Worm (Caenorhabditis elegans) whole organism, mixed stage, embryonic: Measurements from ENCODE around the gene kin-5.

Source experiments
- M03D4.4 ChIP-seq: sonication (generic microtip); optimal IDR thresholded peaks from 2 replicates; lab custom pipeline; 2017; ENCODE audit warnings: mild to moderate bottlenecking, missing genetic modification characterization, missing compliant biosample characterization
- bed-3 ChIP-seq: fragments of 200-800 bp; sonication (Bioruptor generic); optimal IDR thresholded peaks from 3 replicates; lab custom pipeline; 2018; ENCODE audit warnings: mild to moderate bottlenecking, missing genetic modification characterization, moderate library complexity, missing compliant biosample characterization
- blmp-1 ChIP-seq: fragments of 150-350 bp; optimal IDR thresholded peaks from 2 replicates; lab custom pipeline; 2014; ENCODE audit warnings: missing biosample characterization, missing genetic modification characterization
- ceh-39 ChIP-seq: fragments of 150-350 bp; optimal IDR thresholded peaks from 2 replicates; lab custom pipeline; 2014; ENCODE audit warnings: missing biosample characterization, missing genetic modification characterization
- ceh-43 ChIP-seq: fragments of 200-800 bp; sonication (Bioruptor generic); optimal IDR thresholded peaks from 2 replicates; lab custom pipeline; 2018; ENCODE audit warnings: mild to moderate bottlenecking, missing genetic modification characterization, moderate library complexity, missing compliant biosample characterization
- ceh-83 ChIP-seq: fragments of 200-800 bp; sonication (Bioruptor generic); optimal IDR thresholded peaks from 2 replicates; lab custom pipeline; 2018; ENCODE audit warnings: mild to moderate bottlenecking, missing genetic modification characterization, missing compliant biosample characterization
- ces-1 ChIP-seq: fragments of 150-350 bp; optimal IDR thresholded peaks from 2 replicates; lab custom pipeline; 2014; ENCODE audit warnings: missing biosample characterization, missing genetic modification reagents, missing genetic modification characterization
- cnd-1 ChIP-seq: fragments of 200-800 bp; sonication (Bioruptor generic); optimal IDR thresholded peaks from 2 replicates; lab custom pipeline; 2018; ENCODE audit warnings: mild to moderate bottlenecking, missing genetic modification characterization, missing compliant biosample characterization
- drap-1 ChIP-seq: fragments of 200-800 bp; sonication (Bioruptor generic); optimal IDR thresholded peaks from 3 replicates; lab custom pipeline; 2018; ENCODE audit warnings: mild to moderate bottlenecking, missing genetic modification characterization, missing compliant biosample characterization
- elt-1 ChIP-seq: sonication (generic microtip); optimal IDR thresholded peaks from 2 replicates; lab custom pipeline; 2017; ENCODE audit warnings: missing genetic modification characterization, mild to moderate bottlenecking, missing compliant biosample characterization, antibody characterized with exemption, moderate library complexity, borderline replicate concordance; ENCODE audit not compliant: insufficient read depth
- elt-3 ChIP-seq: fragments of 150-350 bp; optimal IDR thresholded peaks from 2 replicates; lab custom pipeline; 2014; ENCODE audit warnings: missing biosample characterization, missing genetic modification characterization
- flh-1 ChIP-seq: fragments of 200-800 bp; sonication (Bioruptor generic); optimal IDR thresholded peaks from 2 replicates; lab custom pipeline; 2018; ENCODE audit warnings: mild to moderate bottlenecking, missing genetic modification characterization, moderate library complexity, missing compliant biosample characterization
- ham-2 ChIP-seq: fragments of 200-800 bp; sonication (Bioruptor generic); optimal IDR thresholded peaks from 2 replicates; lab custom pipeline; 2018; ENCODE audit warnings: mild to moderate bottlenecking, missing genetic modification characterization, missing compliant biosample characterization
- hlh-1 ChIP-seq: fragments of 150-350 bp; optimal IDR thresholded peaks from 2 replicates; lab custom pipeline; 2014; ENCODE audit warnings: missing biosample characterization, missing genetic modification reagents, missing genetic modification characterization
- lin-13 ChIP-seq: fragments of 150-350 bp; optimal IDR thresholded peaks from 2 replicates; lab custom pipeline; 2014; ENCODE audit warnings: missing biosample characterization, missing genetic modification characterization
- lin-32 ChIP-seq: fragments of 200-800 bp; sonication (Bioruptor generic); optimal IDR thresholded peaks from 2 replicates; lab custom pipeline; 2018; ENCODE audit warnings: mild to moderate bottlenecking, missing genetic modification characterization, missing compliant biosample characterization
- lsy-2 ChIP-seq: fragments of 150-350 bp; optimal IDR thresholded peaks from 2 replicates; lab custom pipeline; 2014; ENCODE audit warnings: missing biosample characterization, missing genetic modification characterization
- mls-2 ChIP-seq: sonication (generic microtip); optimal IDR thresholded peaks from 2 replicates; lab custom pipeline; 2016; ENCODE audit warnings: mild to moderate bottlenecking, missing genetic modification characterization, moderate library complexity, missing compliant biosample characterization
- nhr-12 ChIP-seq: fragments of 150-350 bp; optimal IDR thresholded peaks from 2 replicates; lab custom pipeline; 2014; ENCODE audit warnings: missing biosample characterization, missing genetic modification characterization
- nhr-237 ChIP-seq: fragments of 150-350 bp; optimal IDR thresholded peaks from 2 replicates; lab custom pipeline; 2014; ENCODE audit warnings: missing biosample characterization, missing genetic modification characterization
- nhr-28 ChIP-seq: fragments of 150-350 bp; optimal IDR thresholded peaks from 2 replicates; lab custom pipeline; 2014; ENCODE audit warnings: missing biosample characterization, missing genetic modification characterization
- nhr-76 ChIP-seq: sonication (generic microtip); optimal IDR thresholded peaks from 2 replicates; lab custom pipeline; 2017; ENCODE audit warnings: missing biosample characterization, missing genetic modification characterization
- pha-4 ChIP-seq: fragments of 150-350 bp; optimal IDR thresholded peaks from 2 replicates; lab custom pipeline; 2018; ENCODE audit warnings: missing biosample characterization, missing genetic modification reagents, missing genetic modification characterization
- sem-2 ChIP-seq: fragments of 200-800 bp; sonication (Bioruptor generic); optimal IDR thresholded peaks from 2 replicates; lab custom pipeline; 2018; ENCODE audit warnings: mild to moderate bottlenecking, missing genetic modification characterization, missing compliant biosample characterization
- snpc-4 ChIP-seq: fragments of 150-350 bp; optimal IDR thresholded peaks from 2 replicates; lab custom pipeline; 2014; ENCODE audit warnings: missing biosample characterization, missing genetic modification characterization
- sptf-1 ChIP-seq: sonication (generic microtip); optimal IDR thresholded peaks from 2 replicates; lab custom pipeline; 2017; ENCODE audit warnings: mild to moderate bottlenecking, missing genetic modification characterization, moderate library complexity, missing compliant biosample characterization
- tbx-8 ChIP-seq: fragments of 200-800 bp; sonication (Bioruptor generic); optimal IDR thresholded peaks from 2 replicates; lab custom pipeline; 2018; ENCODE audit warnings: mild to moderate bottlenecking, missing genetic modification characterization, moderate library complexity, missing compliant biosample characterization
- unc-120 ChIP-seq: sonication (generic microtip); optimal IDR thresholded peaks from 2 replicates; lab custom pipeline; 2017; ENCODE audit warnings: missing genetic modification characterization, missing compliant biosample characterization; ENCODE audit not compliant: poor library complexity, severe bottlenecking
- zip-8 ChIP-seq: fragments of 150-350 bp; optimal IDR thresholded peaks from 2 replicates; lab custom pipeline; 2014; ENCODE audit warnings: missing biosample characterization, missing genetic modification characterization
- ztf-11 ChIP-seq: fragments of 150-350 bp; optimal IDR thresholded peaks from 2 replicates; lab custom pipeline; 2014; ENCODE audit warnings: missing biosample characterization, missing genetic modification characterization

The kin-5 gene

DNA sequence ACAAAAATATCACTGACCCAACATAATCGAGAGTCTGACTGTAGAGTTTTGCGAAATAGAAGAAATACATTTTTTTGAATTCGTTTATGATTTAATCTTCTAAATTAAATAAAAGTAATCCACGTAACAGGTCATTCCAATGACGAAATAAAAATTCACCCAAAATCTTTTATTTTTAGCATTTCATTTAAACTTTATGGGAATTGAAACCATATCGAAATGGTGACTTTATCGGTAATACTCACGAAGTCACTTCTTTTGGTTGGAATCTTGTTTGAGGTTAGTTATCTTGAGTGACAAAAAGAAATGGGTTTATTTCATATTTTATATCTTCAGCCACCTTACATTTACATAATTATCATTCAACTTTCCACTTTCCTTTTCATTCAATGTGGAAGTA is 3.6 kb upstream of the kin-5 start, which contains the start of the genes C47E12.12 and C47E12.10:
Gene C47E12.12, minus strand, starts transcription at position 101 of the 400 bp plus-strand sequence.
Gene C47E12.10, plus strand, starts transcription at position 172 of the 400 bp plus-strand sequence.
- TF ChIP-seq ceh-83 (GFP tag; lab: Kevin White, UChicago) (no peak), tbx-8 (GFP tag; lab: Kevin White, UChicago) (no peak)
- TF ChIP-seq, all 35 proteins: peak for 0

DNA sequence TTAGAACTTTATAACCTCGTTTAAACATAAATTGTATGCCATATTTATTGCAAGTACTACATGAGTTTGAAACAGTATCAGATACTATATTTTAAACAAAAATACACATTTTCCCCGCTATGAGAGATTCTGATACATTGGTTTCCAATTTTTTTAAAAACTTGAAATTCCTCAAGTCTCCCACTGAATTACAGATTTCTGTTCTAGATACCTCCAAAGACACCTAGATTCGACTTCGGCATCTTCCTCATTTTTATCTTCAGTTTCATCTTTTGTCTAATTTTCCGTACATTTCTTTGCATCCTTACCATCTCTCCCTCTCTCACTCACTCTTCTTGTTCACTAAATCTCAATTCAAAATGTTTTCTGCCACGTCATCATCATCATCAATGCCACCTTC is 5.0 kb downstream of the kin-5 start, which contains the start of gene T13H10.2:
Gene T13H10.2, plus strand, starts transcription at position 301 of the 400 bp plus-strand sequence.
- TF ChIP-seq drap-1 (GFP tag; lab: Kevin White, UChicago): no peak
- no peak for TF ChIP-seq lsy-2
- TF ChIP-seq, all 35 proteins: peak for 0

DNA sequence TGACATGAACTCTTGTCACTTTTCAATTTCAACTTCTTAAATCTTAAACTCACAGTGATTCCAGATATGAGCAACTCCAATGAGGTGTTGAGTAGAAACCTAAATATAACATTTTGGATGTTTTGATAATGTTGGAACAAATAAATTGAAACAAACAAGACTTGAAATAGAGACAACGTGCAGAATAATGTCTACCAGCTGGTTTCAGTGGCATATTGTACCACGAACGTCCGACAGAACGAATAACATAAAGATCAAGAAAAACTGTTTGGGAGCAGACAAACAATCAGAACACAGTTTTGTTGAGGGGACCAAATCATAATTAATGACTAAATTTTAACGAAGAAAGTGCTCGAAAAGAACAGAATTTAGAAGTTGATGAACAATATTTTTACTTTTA is 15.6 kb downstream of the kin-5 start, which contains the start of gene gon-1:
Gene gon-1, minus strand, starts transcription at position 101 of the 400 bp plus-strand sequence.
- TF ChIP-seq mls-2 (tag; lab: Kevin White, UChicago): no peak
- no peak for TF ChIP-seq bed-3 (GFP tag; lab: Kevin White, UChicago)
- no peak for TF ChIP-seq sptf-1 (tag; lab: Kevin White, UChicago)
- no peak for TF ChIP-seq flh-1
- no peak for TF ChIP-seq nhr-28 (tag; lab: Kevin White, UChicago)
- no peak for TF ChIP-seq lsy-2
- no peak for TF ChIP-seq sem-2 (GFP tag; lab: Kevin White, UChicago)
- TF ChIP-seq elt-3 (tag; lab: Kevin White, UChicago): no peak
- no peak for TF ChIP-seq ceh-39 (tag; lab: Kevin White, UChicago)
- no peak for TF ChIP-seq lin-32 (GFP tag; lab: Kevin White, UChicago)

DNA sequence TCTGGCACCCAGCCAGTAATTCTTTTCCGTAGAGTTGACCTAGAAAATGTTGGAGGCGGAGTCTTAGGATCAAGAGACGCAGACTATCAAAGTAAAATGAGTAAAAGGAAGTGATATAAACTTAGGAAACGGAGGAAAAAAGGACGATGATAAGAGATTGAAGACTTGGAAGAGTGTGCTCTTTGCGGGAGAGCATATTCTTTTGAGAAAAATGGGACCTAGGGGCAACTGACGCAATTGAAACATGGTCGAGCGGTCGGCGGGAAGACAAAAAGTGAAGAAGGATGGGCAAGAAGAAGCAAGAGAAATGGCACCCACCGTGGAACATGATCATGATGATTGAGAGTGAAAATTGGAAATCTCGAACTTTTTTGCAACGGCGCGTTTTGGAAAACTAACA is 20.9 kb downstream of the kin-5 start:
- TF ChIP-seq nhr-12 (tag; lab: Kevin White, UChicago): no peak
- peak; percentile 60 for TF ChIP-seq hlh-1 (tag; lab: Kevin White, UChicago)
- TF ChIP-seq elt-1: no peak
- no peak for TF ChIP-seq bed-3 (GFP tag; lab: Kevin White, UChicago)
- peak; percentile 10 for TF ChIP-seq unc-120 (tag; lab: Kevin White, UChicago)
- no peak for TF ChIP-seq nhr-237 (tag; lab: Kevin White, UChicago)
- TF ChIP-seq ces-1 (GFP tag; lab: Kevin White, UChicago): no peak
- no peak for TF ChIP-seq ham-2 (GFP tag; lab: Kevin White, UChicago)

DNA sequence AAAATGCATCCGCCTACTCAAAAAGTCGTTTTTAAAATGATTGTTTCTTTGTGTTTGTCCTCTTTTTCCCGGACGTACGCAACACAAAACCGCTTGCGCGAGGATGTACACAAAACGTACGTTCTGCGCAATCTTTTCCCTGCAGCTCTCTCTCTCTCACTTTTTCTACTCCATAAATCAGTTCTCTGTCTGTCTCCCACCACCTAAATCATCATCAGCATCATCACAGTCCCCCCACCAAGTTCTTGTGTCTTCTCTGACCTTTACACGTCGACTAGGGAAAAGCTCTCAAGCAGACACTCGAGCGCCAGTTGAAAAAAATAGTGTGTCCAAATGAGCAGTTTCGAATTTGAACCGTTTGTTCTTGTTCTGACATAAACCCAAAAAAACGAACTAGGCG is 24.7 kb downstream of the kin-5 start:
- no peak for TF ChIP-seq M03D4.4 (tag; lab: Kevin White, UChicago)
- no peak for TF ChIP-seq nhr-76 (tag; lab: Kevin White, UChicago)
- TF ChIP-seq ces-1 (GFP tag; lab: Kevin White, UChicago): no peak
- no peak for TF ChIP-seq flh-1
- TF ChIP-seq blmp-1 (tag; lab: Kevin White, UChicago): no peak
- no peak for TF ChIP-seq nhr-12 (tag; lab: Kevin White, UChicago)
- no peak for TF ChIP-seq cnd-1
- no peak for TF ChIP-seq zip-8
- TF ChIP-seq drap-1 (GFP tag; lab: Kevin White, UChicago): no peak
- no peak for TF ChIP-seq snpc-4
- no peak for TF ChIP-seq unc-120 (tag; lab: Kevin White, UChicago)
- TF ChIP-seq ceh-39 (tag; lab: Kevin White, UChicago): no peak

DNA sequence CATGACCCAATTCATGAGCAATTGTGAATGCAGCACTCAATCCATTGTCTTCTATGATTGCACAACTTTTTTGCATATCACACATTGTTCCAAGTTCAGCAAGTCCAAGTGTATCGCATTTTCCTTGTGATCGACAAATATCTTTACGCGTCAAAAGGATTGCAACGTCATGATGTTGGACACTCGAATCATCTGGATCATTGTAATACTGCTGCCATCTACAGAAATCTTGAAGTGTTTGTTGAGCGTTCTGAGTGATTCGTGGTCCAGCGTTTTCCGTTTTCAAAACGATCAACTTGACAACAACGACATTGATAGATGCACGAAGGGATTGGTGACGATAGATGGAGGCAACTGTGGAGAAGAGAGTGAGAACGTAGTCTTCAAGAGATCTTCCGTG is 25.8 kb downstream of the kin-5 start:
- no peak for TF ChIP-seq unc-120 (tag; lab: Kevin White, UChicago)
- no peak for TF ChIP-seq snpc-4
- TF ChIP-seq nhr-28 (tag; lab: Kevin White, UChicago): no peak
- no peak for TF ChIP-seq pha-4 (tag; lab: Kevin White, UChicago)
- no peak for TF ChIP-seq elt-1
- no peak for TF ChIP-seq blmp-1 (tag; lab: Kevin White, UChicago)
- no peak for TF ChIP-seq cnd-1
- TF ChIP-seq ceh-43 (GFP tag; lab: Kevin White, UChicago): no peak
- no peak for TF ChIP-seq mls-2 (tag; lab: Kevin White, UChicago)
- no peak for TF ChIP-seq ceh-39 (tag; lab: Kevin White, UChicago)
- no peak for TF ChIP-seq ztf-11 (tag; lab: Kevin White, UChicago)
- TF ChIP-seq M03D4.4 (tag; lab: Kevin White, UChicago): no peak
- TF ChIP-seq tbx-8 (GFP tag; lab: Kevin White, UChicago): no peak
- TF ChIP-seq lin-13: no peak
